Worm (Caenorhabditis elegans) whole organism, mixed stage, embryonic: ENCODE measurements around the gene mnp-1.

Experiments used
- elt-3 ChIP-seq: fragments of 150-350 bp; optimal IDR thresholded peaks from 2 replicates; lab custom pipeline; 2014; ENCODE audit warnings: missing biosample characterization, missing genetic modification characterization
- lin-13 ChIP-seq: fragments of 150-350 bp; optimal IDR thresholded peaks from 2 replicates; lab custom pipeline; 2014; ENCODE audit warnings: missing biosample characterization, missing genetic modification characterization
- nhr-237 ChIP-seq: fragments of 150-350 bp; optimal IDR thresholded peaks from 2 replicates; lab custom pipeline; 2014; ENCODE audit warnings: missing biosample characterization, missing genetic modification characterization
- nhr-76 ChIP-seq: sonication (generic microtip); optimal IDR thresholded peaks from 2 replicates; lab custom pipeline; 2017; ENCODE audit warnings: missing biosample characterization, missing genetic modification characterization
- snpc-4 ChIP-seq: fragments of 150-350 bp; optimal IDR thresholded peaks from 2 replicates; lab custom pipeline; 2014; ENCODE audit warnings: missing biosample characterization, missing genetic modification characterization

- TF ChIP-seq lin-13 (tag; lab: Kevin White, UChicago) (no peak), nhr-237 (tag; lab: Kevin White, UChicago) (no peak), snpc-4 (tag; lab: Kevin White, UChicago) (no peak), nhr-76 (tag; lab: Kevin White, UChicago) (no peak), elt-3 (no peak)
Observed at ce11 chrIII:4405986-4406385, 49.6 kb downstream of the mnp-1 start, which contains the start of gene rnp-4.
